Fruit fly (Drosophila melanogaster) whole organism, embryonic: ENCODE results near the gene CG32568.

ENCODE experiments used
- D19A ChIP-seq: fragments of 200-800 bp; optimal IDR thresholded peaks from 3 replicates; lab custom pipeline; 2019; ENCODE audit warnings: missing biosample characterization, mild to moderate bottlenecking, missing genetic modification characterization, moderate library complexity
- MESR4 ChIP-seq: fragments of 200-800 bp; sonication (Bioruptor generic); optimal IDR thresholded peaks from 2 replicates; lab custom pipeline; 2018; ENCODE audit warnings: missing biosample characterization, mild to moderate bottlenecking, missing genetic modification characterization, moderate library complexity
- br ChIP-seq: fragments of >200 bp; optimal IDR thresholded peaks from 2 replicates; lab custom pipeline; 2017
- crc ChIP-seq: fragments of 200-800 bp; sonication (Bioruptor generic); optimal IDR thresholded peaks from 2 replicates; lab custom pipeline; 2016; ENCODE audit warnings: missing biosample characterization, missing genetic modification characterization
- hb ChIP-seq: fragments of 200-800 bp; sonication (Bioruptor generic); IDR thresholded peaks from 3 replicates; pipeline ENCODE4 v1.3.6; 2022; ENCODE audit warnings: missing biosample characterization, missing genetic modification characterization; ENCODE audit not compliant: partially characterized antibody
- slbo ChIP-seq: fragments of 200-800 bp; sonication (Bioruptor generic); IDR thresholded peaks from 2 replicates; pipeline ENCODE4 v1.3.6; 2022; ENCODE audit warnings: missing biosample characterization, missing genetic modification characterization

DNA sequence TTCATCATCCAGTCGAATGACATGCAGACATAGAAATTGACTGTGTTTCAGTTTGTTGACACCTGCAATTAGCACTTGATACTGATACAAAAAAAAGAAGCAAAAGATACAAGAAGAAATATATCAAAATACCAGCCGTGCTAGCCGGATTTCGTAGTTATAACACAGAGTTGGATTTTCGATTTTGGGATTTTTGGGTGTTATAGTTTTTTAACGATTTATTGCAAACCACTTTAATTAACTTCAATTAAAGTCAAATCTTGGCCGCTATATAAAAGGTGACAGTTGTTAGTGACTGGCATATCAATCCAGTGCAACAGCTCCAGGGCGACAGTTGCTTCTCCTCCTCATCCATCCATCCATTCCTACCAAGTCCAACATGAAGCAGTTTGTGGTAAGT, 9.9 kb upstream of the CG32568 start, which contains the start of gene TwdlX:
- TF ChIP-seq slbo (GFP tag; lab: Robert Waterston, UW) (no peak), D19A (tag; lab: Kevin White, UChicago) (no peak), hb (GFP tag; lab: Robert Waterston, UW) (no peak), br (no peak), MESR4 (GFP tag; lab: Kevin White, UChicago) (no peak), crc (GFP tag; lab: Kevin White, UChicago) (no peak)
